Worm (Caenorhabditis elegans) whole organism, young adult: ENCODE data around the gene gtf-2H4.
A peak's percentile ranks its signal among the peaks of the same experiment; 100 is the strongest.

ENCODE experiments used
- C17E4.6 ChIP-seq: fragments of 200-800 bp; sonication (Bioruptor generic); IDR thresholded peaks from 2 replicates; pipeline ENCODE4 v1.3.6; 2022; ENCODE audit warnings: missing genetic modification reagents, missing genetic modification characterization, missing compliant biosample characterization
- F39B2.1 ChIP-seq: fragments of 200-800 bp; sonication (Bioruptor generic); IDR thresholded peaks from 2 replicates; pipeline ENCODE4 v1.3.6; 2022; ENCODE audit warnings: missing genetic modification reagents, missing genetic modification characterization, missing compliant biosample characterization
- F49E8.2 ChIP-seq: sonication (generic microtip); optimal IDR thresholded peaks from 3 replicates; lab custom pipeline; 2017; ENCODE audit warnings: missing genetic modification characterization, mild to moderate bottlenecking, missing compliant biosample characterization, antibody characterized with exemption, moderate library complexity; ENCODE audit not compliant: insufficient read depth
- F52B5.7 ChIP-seq: sonication (generic microtip); optimal IDR thresholded peaks from 2 replicates; lab custom pipeline; 2016; ENCODE audit warnings: mild to moderate bottlenecking, missing genetic modification characterization, missing compliant biosample characterization
- F57C9.4 ChIP-seq: sonication (generic microtip); optimal IDR thresholded peaks from 2 replicates; lab custom pipeline; 2017; ENCODE audit warnings: mild to moderate bottlenecking, missing genetic modification characterization, missing compliant biosample characterization
- T07F8.4 ChIP-seq: sonication (generic microtip); optimal IDR thresholded peaks from 2 replicates; lab custom pipeline; 2016; ENCODE audit warnings: mild to moderate bottlenecking, missing genetic modification characterization, moderate library complexity, missing compliant biosample characterization
- T26A5.8 ChIP-seq: sonication (generic microtip); optimal IDR thresholded peaks from 2 replicates; lab custom pipeline; 2016; ENCODE audit warnings: missing genetic modification characterization, missing compliant biosample characterization
- Y53G8AR.9 ChIP-seq: fragments of 200-800 bp; sonication (Bioruptor generic); conservative IDR thresholded peaks from 2 replicates; pipeline ENCODE4 v1.3.6; 2022; ENCODE audit warnings: missing genetic modification reagents, missing genetic modification characterization, missing compliant biosample characterization
- Y67H2A.10 ChIP-seq: fragments of 200-800 bp; sonication (Bioruptor generic); conservative IDR thresholded peaks from 2 replicates; pipeline ENCODE4 v1.3.6; 2022; ENCODE audit warnings: missing genetic modification reagents, missing genetic modification characterization, missing compliant biosample characterization
- attf-6 ChIP-seq: fragments of 200-800 bp; sonication (Bioruptor generic); IDR thresholded peaks from 2 replicates; pipeline ENCODE4 v1.3.6; 2022; ENCODE audit warnings: missing genetic modification reagents, missing genetic modification characterization, missing compliant biosample characterization
- cebp-1 ChIP-seq, 2 experiments: fragments of 200-800 bp in 1 of 2; sonication (Bioruptor generic) in 1 of 2; sonication (generic microtip) in 1 of 2; IDR thresholded peaks in 1 of 2; optimal IDR thresholded peaks in 1 of 2; 2 replicates each; pipeline versions ENCODE4 v1.3.6 to Lab custom; 2017 to 2022; ENCODE audit warnings: missing compliant biosample characterization in 2 of 2, missing genetic modification characterization in 2 of 2, mild to moderate bottlenecking in 1 of 2, missing genetic modification reagents in 1 of 2, moderate library complexity in 1 of 2
- ceh-100 ChIP-seq: fragments of 200-800 bp; sonication (Bioruptor generic); IDR thresholded peaks from 2 replicates; pipeline ENCODE4 v1.3.6; 2022; ENCODE audit warnings: missing genetic modification reagents, missing genetic modification characterization, missing compliant biosample characterization
- chd-7 ChIP-seq: sonication (generic microtip); optimal IDR thresholded peaks from 2 replicates; lab custom pipeline; 2016; ENCODE audit warnings: mild to moderate bottlenecking, missing genetic modification characterization, moderate library complexity, missing compliant biosample characterization
- die-1 ChIP-seq: sonication (generic microtip); optimal IDR thresholded peaks from 2 replicates; lab custom pipeline; 2016; ENCODE audit warnings: missing genotype, mild to moderate bottlenecking, missing genetic modification characterization, missing compliant biosample characterization
- dpff-1 ChIP-seq: sonication (generic microtip); optimal IDR thresholded peaks from 2 replicates; lab custom pipeline; 2017; ENCODE audit warnings: mild to moderate bottlenecking, missing genetic modification characterization, missing compliant biosample characterization
- egl-18 ChIP-seq: fragments of 200-800 bp; sonication (Bioruptor generic); IDR thresholded peaks from 2 replicates; pipeline ENCODE4 v1.3.6; 2022; ENCODE audit warnings: missing genetic modification reagents, missing genetic modification characterization, missing compliant biosample characterization
- egrh-3 ChIP-seq: fragments of 200-800 bp; sonication (Bioruptor generic); IDR thresholded peaks from 2 replicates; pipeline ENCODE4 v1.3.6; 2022; ENCODE audit warnings: missing genetic modification reagents, missing genetic modification characterization, missing compliant biosample characterization
- ets-4 ChIP-seq: fragments of 200-800 bp; sonication (Bioruptor generic); optimal IDR thresholded peaks from 2 replicates; lab custom pipeline; 2018; ENCODE audit warnings: mild to moderate bottlenecking, missing genetic modification characterization, missing compliant biosample characterization
- gei-17 ChIP-seq: fragments of 200-800 bp; sonication (Bioruptor generic); optimal IDR thresholded peaks from 2 replicates; lab custom pipeline; 2018; ENCODE audit warnings: mild to moderate bottlenecking, missing genetic modification characterization, missing compliant biosample characterization
- him-1 ChIP-seq: sonication (generic microtip); optimal IDR thresholded peaks from 2 replicates; lab custom pipeline; 2016; ENCODE audit warnings: missing genotype, missing genetic modification reagents, missing genetic modification characterization, missing compliant biosample characterization
- hmg-1.2 ChIP-seq: fragments of 200-800 bp; sonication (Bioruptor generic); IDR thresholded peaks from 2 replicates; pipeline ENCODE4 v1.3.6; 2022; ENCODE audit warnings: missing genetic modification reagents, missing genetic modification characterization, missing compliant biosample characterization
- hmg-20 ChIP-seq: fragments of 200-800 bp; sonication (Bioruptor generic); IDR thresholded peaks from 2 replicates; pipeline ENCODE4 v1.3.6; 2022; ENCODE audit warnings: missing genetic modification reagents, missing genetic modification characterization, missing compliant biosample characterization
- hrde-1 ChIP-seq: sonication (generic microtip); optimal IDR thresholded peaks from 2 replicates; lab custom pipeline; 2016; ENCODE audit warnings: missing genetic modification characterization, mild to moderate bottlenecking, missing compliant biosample characterization, moderate library complexity, missing genotype, missing genetic modification reagents, borderline replicate concordance
- let-607 ChIP-seq, 2 experiments: fragments of 200-800 bp in 1 of 2; sonication (Bioruptor generic) in 1 of 2; sonication (generic microtip) in 1 of 2; optimal IDR thresholded peaks; 2 replicates each; lab custom pipeline; 2016 to 2018; ENCODE audit warnings: mild to moderate bottlenecking in 2 of 2, missing compliant biosample characterization in 2 of 2, missing genetic modification characterization in 2 of 2, moderate library complexity in 2 of 2, missing genotype in 1 of 2
- lin-26 ChIP-seq: fragments of 200-800 bp; sonication (Bioruptor generic); IDR thresholded peaks from 2 replicates; pipeline ENCODE4 v1.3.6; 2022; ENCODE audit warnings: missing genetic modification reagents, missing genetic modification characterization, missing compliant biosample characterization
- lin-54 ChIP-seq: fragments of 200-800 bp; sonication (Bioruptor generic); optimal IDR thresholded peaks from 2 replicates; lab custom pipeline; 2018; ENCODE audit warnings: mild to moderate bottlenecking, missing genetic modification characterization, missing compliant biosample characterization
- lir-1 ChIP-seq: fragments of 200-800 bp; sonication (Bioruptor generic); conservative IDR thresholded peaks from 2 replicates; pipeline ENCODE4 v1.3.6; 2022; ENCODE audit warnings: missing genetic modification reagents, missing genetic modification characterization, missing compliant biosample characterization
- lsl-1 ChIP-seq: fragments of 200-800 bp; sonication (Bioruptor generic); optimal IDR thresholded peaks from 2 replicates; lab custom pipeline; 2018; ENCODE audit warnings: mild to moderate bottlenecking, missing genetic modification characterization, moderate library complexity, missing compliant biosample characterization
- madf-10 ChIP-seq: sonication (generic microtip); optimal IDR thresholded peaks from 2 replicates; lab custom pipeline; 2016; ENCODE audit warnings: mild to moderate bottlenecking, missing genetic modification characterization, missing compliant biosample characterization
- madf-3 ChIP-seq: fragments of 200-800 bp; sonication (Bioruptor generic); IDR thresholded peaks from 2 replicates; pipeline ENCODE4 v1.3.6; 2022; ENCODE audit warnings: missing genetic modification reagents, missing genetic modification characterization, missing compliant biosample characterization
- madf-8 ChIP-seq: fragments of 200-800 bp; sonication (Bioruptor generic); conservative IDR thresholded peaks from 2 replicates; pipeline ENCODE4 v1.3.6; 2022; ENCODE audit warnings: missing genetic modification reagents, missing genetic modification characterization, missing compliant biosample characterization
- nfya-2 ChIP-seq: fragments of 200-800 bp; sonication (Bioruptor generic); IDR thresholded peaks from 2 replicates; pipeline ENCODE4 v1.3.6; 2022; ENCODE audit warnings: missing genetic modification reagents, missing genetic modification characterization, missing compliant biosample characterization
- nhr-179 ChIP-seq: sonication (generic microtip); optimal IDR thresholded peaks from 2 replicates; lab custom pipeline; 2016; ENCODE audit warnings: mild to moderate bottlenecking, missing genetic modification characterization, missing compliant biosample characterization
- pha-4 ChIP-seq: fragments of 150-350 bp; sonication (generic microtip); optimal IDR thresholded peaks from 2 replicates; lab custom pipeline; 2014; ENCODE audit warnings: missing biosample characterization, missing genetic modification reagents, missing genetic modification characterization
- rcor-1 ChIP-seq: fragments of 200-800 bp; sonication (Bioruptor generic); IDR thresholded peaks from 2 replicates; pipeline ENCODE4 v1.3.6; 2022; ENCODE audit warnings: missing genetic modification reagents, missing genetic modification characterization, missing compliant biosample characterization
- rpc-1 ChIP-seq, 2 experiments: fragments of 150-350 bp in 1 of 2; sonication (generic microtip) in 1 of 2; optimal IDR thresholded peaks; 2 replicates each; lab custom pipeline; 2014 to 2018; ENCODE audit warnings: missing biosample characterization in 1 of 2, missing genetic modification characterization in 1 of 2, missing genetic modification reagents in 1 of 2, missing genotype in 1 of 2
- sea-2 ChIP-seq: fragments of 200-800 bp; sonication (Bioruptor generic); IDR thresholded peaks from 2 replicates; pipeline ENCODE4 v1.3.6; 2022; ENCODE audit warnings: missing genetic modification characterization, missing compliant biosample characterization
- snpc-3.4 ChIP-seq: sonication (generic microtip); optimal IDR thresholded peaks from 2 replicates; lab custom pipeline; 2017; ENCODE audit warnings: missing genetic modification characterization, mild to moderate bottlenecking, missing compliant biosample characterization, antibody characterized with exemption, moderate library complexity, missing genotype, missing genetic modification reagents
- somi-1 ChIP-seq: fragments of 200-800 bp; sonication (Bioruptor generic); optimal IDR thresholded peaks from 2 replicates; lab custom pipeline; 2018; ENCODE audit warnings: mild to moderate bottlenecking, missing genetic modification characterization, missing compliant biosample characterization
- tlf-1 ChIP-seq: fragments of 200-800 bp; sonication (Bioruptor generic); optimal IDR thresholded peaks from 2 replicates; lab custom pipeline; 2018; ENCODE audit warnings: mild to moderate bottlenecking, missing genetic modification characterization, missing compliant biosample characterization
- unc-130 ChIP-seq: sonication (generic microtip); optimal IDR thresholded peaks from 2 replicates; lab custom pipeline; 2016; ENCODE audit warnings: missing genetic modification reagents, missing genetic modification characterization, missing compliant biosample characterization
- ztf-18 ChIP-seq: sonication (generic microtip); optimal IDR thresholded peaks from 2 replicates; lab custom pipeline; 2016; ENCODE audit warnings: missing genotype, mild to moderate bottlenecking, missing genetic modification characterization, missing compliant biosample characterization
- ztf-25 ChIP-seq: fragments of 200-800 bp; sonication (Bioruptor generic); IDR thresholded peaks from 2 replicates; pipeline ENCODE4 v1.3.6; 2022; ENCODE audit warnings: missing genetic modification reagents, missing genetic modification characterization, missing compliant biosample characterization

gtf-2H4 gene

ce11 chrIV:15453137-15453788, at the start of gene gtf-2H4:
Gene gtf-2H4, minus strand, starts transcription at chrIV:15453187.
- TF ChIP-seq hmg-20 (GFP tag; lab: Robert Waterston, UW) (no peak), cebp-1 (GFP tag; IDR thresholded peaks at IDR 0.05; lab: Robert Waterston, UW) (no peak), cebp-1 (tag; optimal IDR thresholded peaks at IDR 0.05; lab: Kevin White, UChicago) (peak; percentile 38), dpff-1 (no peak), somi-1 (GFP tag; lab: Kevin White, UChicago) (no peak), chd-7 (tag; lab: Kevin White, UChicago) (no peak)

ce11 chrIV:15497263-15497662, 44.3 kb upstream of the gtf-2H4 start, which contains the start of gene acr-24:
Gene acr-24, plus strand, starts transcription at chrIV:15497563.
- TF ChIP-seq attf-6 (GFP tag; lab: Robert Waterston, UW): no peak
- TF ChIP-seq sea-2: no peak
- TF ChIP-seq him-1 (tag; lab: Kevin White, UChicago): no peak
- no peak for TF ChIP-seq egrh-3 (GFP tag; lab: Robert Waterston, UW)
- no peak for TF ChIP-seq ceh-100
- no peak for TF ChIP-seq F57C9.4 (tag; lab: Kevin White, UChicago)
- TF ChIP-seq lsl-1: no peak
- TF ChIP-seq hmg-1.2 (GFP tag; lab: Robert Waterston, UW): no peak
- no peak for TF ChIP-seq Y53G8AR.9
- TF ChIP-seq madf-8 (GFP tag; lab: Robert Waterston, UW): no peak
- TF ChIP-seq lin-26 (GFP tag; lab: Robert Waterston, UW): no peak
- TF ChIP-seq T26A5.8 (tag; lab: Kevin White, UChicago): no peak
- no peak for TF ChIP-seq F39B2.1 (GFP tag; lab: Robert Waterston, UW)
- TF ChIP-seq nhr-179 (tag; lab: Kevin White, UChicago): no peak
- TF ChIP-seq rcor-1: no peak
- TF ChIP-seq Y67H2A.10 (GFP tag; lab: Robert Waterston, UW): no peak
- TF ChIP-seq madf-3 (GFP tag; lab: Robert Waterston, UW): no peak
- TF ChIP-seq F49E8.2 (tag; lab: Kevin White, UChicago): no peak
- TF ChIP-seq, all 124 proteins: peak for 0

DNA sequence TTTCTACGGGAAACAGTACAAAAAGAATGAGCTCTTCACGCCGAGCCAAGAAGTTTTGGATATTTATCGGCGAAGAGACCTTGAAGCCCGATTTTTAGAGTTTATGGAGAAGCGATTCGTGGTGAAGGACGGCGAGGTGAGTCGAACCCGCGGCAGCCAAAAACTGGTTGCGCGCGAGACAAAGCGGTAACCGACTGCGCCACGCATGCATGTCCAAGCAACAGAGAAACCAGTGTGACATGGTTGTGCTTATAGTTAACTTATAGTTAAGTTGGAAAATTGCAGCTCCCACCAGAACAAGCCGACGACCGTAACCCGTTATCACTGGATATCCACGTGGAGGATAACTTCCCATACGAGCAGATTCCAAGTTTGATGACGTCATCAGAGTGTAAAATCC, 23.4 kb upstream of the gtf-2H4 start:
- TF ChIP-seq ets-4 (no peak), ztf-25 (GFP tag; lab: Robert Waterston, UW) (peak; percentile 72; the same call in 1 of the 2 replicates), madf-10 (peak; percentile 37), F39B2.1 (GFP tag; lab: Robert Waterston, UW) (no peak), die-1 (tag; lab: Kevin White, UChicago) (peak; percentile 78), unc-130 (GFP tag; lab: Kevin White, UChicago) (no peak), tlf-1 (GFP tag; lab: Kevin White, UChicago) (peak; percentile 14), F49E8.2 (tag; lab: Kevin White, UChicago) (peak; percentile 34), hrde-1 (tag; lab: Kevin White, UChicago) (no peak), rpc-1 (optimal IDR thresholded peaks at IDR 0.05; lab: Kevin White, UChicago) (peak; percentile 65), rpc-1 (tag; optimal IDR thresholded peaks at IDR 0.05; lab: Kevin White, UChicago) (peak; percentile 74), F57C9.4 (tag; lab: Kevin White, UChicago) (no peak), F52B5.7 (tag; lab: Kevin White, UChicago) (no peak), nfya-2 (no peak), let-607 (tag; optimal IDR thresholded peaks at IDR 0.05; lab: Kevin White, UChicago) (peak in 1 of 2 experiments; percentile 13), pha-4 (tag; lab: Kevin White, UChicago) (no peak), gei-17 (GFP tag; lab: Kevin White, UChicago) (no peak), ztf-18 (peak; percentile 88), dpff-1 (no peak), snpc-3.4 (peak; percentile 31), him-1 (tag; lab: Kevin White, UChicago) (no peak), madf-3 (GFP tag; lab: Robert Waterston, UW) (0 out of 2 replicates have a peak, but pooled peaks have one; percentile 44), T07F8.4 (tag; lab: Kevin White, UChicago) (no peak), lin-54 (GFP tag; lab: Kevin White, UChicago) (no peak), C17E4.6 (GFP tag; lab: Robert Waterston, UW) (no peak), egl-18 (GFP tag; lab: Robert Waterston, UW) (no peak), lir-1 (0 out of 2 replicates have a peak, but pooled peaks have one; percentile 11)
